Worm (Caenorhabditis elegans): Measurements from ENCODE around the gene C56A3.8.
A peak's percentile ranks its signal among the peaks of the same experiment; 100 is the strongest.

DNA sequence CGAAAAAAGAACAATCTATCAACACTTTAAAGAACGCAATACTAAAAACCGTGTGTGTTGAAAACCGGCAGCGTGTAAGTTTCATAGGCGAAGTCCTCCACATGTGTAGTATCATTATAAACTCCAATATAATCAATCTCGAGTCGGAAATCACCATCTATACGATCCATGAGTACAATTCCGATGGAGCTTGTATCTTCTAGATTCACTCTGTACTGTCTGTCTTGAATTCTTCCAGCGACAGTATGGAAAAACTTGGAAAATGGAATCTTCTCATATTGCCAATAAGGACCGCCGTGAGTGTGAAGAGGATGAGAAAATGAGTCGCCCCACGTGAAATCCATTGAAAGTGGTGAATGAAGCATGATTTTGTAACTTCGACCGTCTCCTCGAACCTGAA lies 6.9 kb downstream of the C56A3.8 start:
- TF ChIP-seq unc-62 (GFP tag; optimal IDR thresholded peaks at IDR 0.05) (no peak), pqm-1 (tag; optimal IDR thresholded peaks at IDR 0.05) (no peak), ztf-11 (tag; optimal IDR thresholded peaks at IDR 0.05) (no peak), egl-27 (tag; optimal IDR thresholded peaks at IDR 0.05) (no peak), lin-15B (tag; optimal IDR thresholded peaks at IDR 0.05) (no peak), elt-2 (tag; optimal IDR thresholded peaks at IDR 0.05) (peak; percentile 16), ceh-82 (tag; optimal IDR thresholded peaks at IDR 0.05) (no peak), tbx-2 (tag; optimal IDR thresholded peaks at IDR 0.05) (no peak), nhr-12 (tag; optimal IDR thresholded peaks at IDR 0.05) (no peak), unc-130 (tag; optimal IDR thresholded peaks at IDR 0.05) (no peak), nhr-237 (tag; optimal IDR thresholded peaks at IDR 0.05) (no peak)

Measured in whole organism, L1 larva.